Worm (Caenorhabditis elegans): ENCODE results near the gene acp-4.

Gene acp-4

ce11 chrII:8396041-8396440 lies 38.9 kb downstream of the acp-4 start, which contains the start of gene F49E12.7:
TSS of gene F49E12.7 (minus strand) at chrII:8396141.
- TF ChIP-seq nhr-2 (tag; optimal IDR thresholded peaks at IDR 0.05) (no peak), elt-1 (tag; optimal IDR thresholded peaks at IDR 0.05; ENCODE audit: borderline replicate concordance, insufficient read depth) (no peak), tbx-8 (GFP tag; optimal IDR thresholded peaks at IDR 0.05) (no peak), lin-13 (tag; optimal IDR thresholded peaks at IDR 0.05) (no peak), mab-5 (tag; optimal IDR thresholded peaks at IDR 0.05) (no peak), sem-2 (GFP tag; optimal IDR thresholded peaks at IDR 0.05) (no peak), mls-2 (tag; optimal IDR thresholded peaks at IDR 0.05) (no peak), nhr-12 (tag; optimal IDR thresholded peaks at IDR 0.05) (no peak), flh-1 (GFP tag; optimal IDR thresholded peaks at IDR 0.05) (no peak), unc-62 (GFP tag; optimal IDR thresholded peaks at IDR 0.05) (no peak), ceh-43 (GFP tag; optimal IDR thresholded peaks at IDR 0.05) (no peak), unc-39 (tag; optimal IDR thresholded peaks at IDR 0.05) (no peak), drap-1 (GFP tag; optimal IDR thresholded peaks at IDR 0.05) (no peak), ham-2 (GFP tag; optimal IDR thresholded peaks at IDR 0.05) (no peak), ces-1 (GFP tag; optimal IDR thresholded peaks at IDR 0.05) (no peak), sptf-1 (tag; optimal IDR thresholded peaks at IDR 0.05) (no peak), ztf-11 (tag; optimal IDR thresholded peaks at IDR 0.05) (no peak), ceh-39 (tag; optimal IDR thresholded peaks at IDR 0.05) (no peak), blmp-1 (tag; optimal IDR thresholded peaks at IDR 0.05) (no peak), pha-4 (tag; optimal IDR thresholded peaks at IDR 0.05) (no peak)

- TF ChIP-seq tbx-8 (GFP tag; optimal IDR thresholded peaks at IDR 0.05), result no peak
- TF ChIP-seq hlh-1 (tag; optimal IDR thresholded peaks at IDR 0.05), result no peak
- no peak for TF ChIP-seq M03D4.4 (tag; optimal IDR thresholded peaks at IDR 0.05)
- TF ChIP-seq ceh-43 (GFP tag; optimal IDR thresholded peaks at IDR 0.05), result no peak
Measured at ce11 chrII:8394205-8394604, 40.7 kb downstream of the acp-4 start, which contains the start of gene F49E12.8. TSS of gene F49E12.8 (minus strand) at chrII:8394305.

ce11 chrII:8392215-8392614 lies 42.7 kb downstream of the acp-4 start:
- TF ChIP-seq ceh-83 (GFP tag; optimal IDR thresholded peaks at IDR 0.05) (no peak), ces-1 (GFP tag; optimal IDR thresholded peaks at IDR 0.05) (no peak), tbx-8 (GFP tag; optimal IDR thresholded peaks at IDR 0.05) (no peak), zip-8 (tag; optimal IDR thresholded peaks at IDR 0.05) (no peak), ham-2 (GFP tag; optimal IDR thresholded peaks at IDR 0.05) (no peak), sem-2 (GFP tag; optimal IDR thresholded peaks at IDR 0.05) (no peak), mls-2 (tag; optimal IDR thresholded peaks at IDR 0.05) (no peak), bed-3 (GFP tag; optimal IDR thresholded peaks at IDR 0.05) (no peak), unc-120 (tag; optimal IDR thresholded peaks at IDR 0.05; ENCODE audit: poor library complexity, severe bottlenecking) (no peak)

ce11 chrII:8390751-8391150 lies 44.2 kb downstream of the acp-4 start, which contains the start of gene F49E12.10:
TSS of gene F49E12.10 (plus strand) at chrII:8391051.
- TF ChIP-seq pha-4 (tag; optimal IDR thresholded peaks at IDR 0.05) (no peak), ceh-83 (GFP tag; optimal IDR thresholded peaks at IDR 0.05) (no peak), ham-2 (GFP tag; optimal IDR thresholded peaks at IDR 0.05) (no peak), sem-2 (GFP tag; optimal IDR thresholded peaks at IDR 0.05) (no peak), lin-32 (GFP tag; optimal IDR thresholded peaks at IDR 0.05) (no peak), blmp-1 (tag; optimal IDR thresholded peaks at IDR 0.05) (no peak), M03D4.4 (tag; optimal IDR thresholded peaks at IDR 0.05) (no peak), lin-13 (tag; optimal IDR thresholded peaks at IDR 0.05) (no peak), nhr-12 (tag; optimal IDR thresholded peaks at IDR 0.05) (no peak), mls-2 (tag; optimal IDR thresholded peaks at IDR 0.05) (no peak), nhr-237 (tag; optimal IDR thresholded peaks at IDR 0.05) (no peak), nhr-28 (tag; optimal IDR thresholded peaks at IDR 0.05) (no peak), elt-3 (tag; optimal IDR thresholded peaks at IDR 0.05) (no peak)

ce11 chrII:8388001-8388513 lies 46.8 kb downstream of the acp-4 start, which contains the start of gene drd-1:
TSS of gene drd-1 (plus strand) at chrII:8388051.
- TF ChIP-seq lin-13 (tag; optimal IDR thresholded peaks at IDR 0.05) (no peak), nhr-2 (tag; optimal IDR thresholded peaks at IDR 0.05) (no peak), cnd-1 (tag; optimal IDR thresholded peaks at IDR 0.05) (no peak), nhr-28 (tag; optimal IDR thresholded peaks at IDR 0.05) (no peak)

Data from whole organism, mixed stage, embryonic.